Fruit fly (Drosophila melanogaster) whole organism, prepupa: Measurements from ENCODE around the gene vir-1.

Source experiments
- Blimp-1 ChIP-seq: fragments of 200-800 bp; sonication (Bioruptor generic); optimal IDR thresholded peaks from 3 replicates; lab custom pipeline; 2017; ENCODE audit warnings: missing biosample characterization, missing genetic modification characterization, mild to moderate bottlenecking, moderate library complexity, missing genetic modification reagents
- CG10631 ChIP-seq: fragments of 200-800 bp; sonication (Bioruptor generic); optimal IDR thresholded peaks from 2 replicates; lab custom pipeline; 2016; ENCODE audit warnings: missing biosample characterization, missing genetic modification characterization
- CG11294 ChIP-seq: fragments of 200-800 bp; sonication (Bioruptor generic); IDR thresholded peaks from 2 replicates; pipeline ENCODE4 v1.3.6; 2022; ENCODE audit warnings: missing biosample characterization, missing genetic modification characterization
- CG11762 ChIP-seq: fragments of 200-800 bp; sonication (Bioruptor generic); optimal IDR thresholded peaks from 3 replicates; lab custom pipeline; 2016; ENCODE audit warnings: missing biosample characterization, missing genetic modification characterization; ENCODE audit not compliant: insufficient read depth
- CG11902 ChIP-seq: fragments of 200-800 bp; sonication (Bioruptor generic); optimal IDR thresholded peaks from 3 replicates; lab custom pipeline; 2016; ENCODE audit warnings: missing biosample characterization, missing genetic modification characterization
- CG15336 ChIP-seq: fragments of 200-800 bp; sonication (Bioruptor generic); IDR thresholded peaks from 2 replicates; pipeline ENCODE4 v1.3.6; 2022; ENCODE audit warnings: missing biosample characterization, missing genetic modification characterization
- CG1621 ChIP-seq: fragments of 200-800 bp; sonication (Bioruptor generic); optimal IDR thresholded peaks from 3 replicates; lab custom pipeline; 2018; ENCODE audit warnings: missing biosample characterization, mild to moderate bottlenecking, missing genetic modification characterization
- CG16779 ChIP-seq: fragments of 200-800 bp; sonication (Bioruptor generic); optimal IDR thresholded peaks from 3 replicates; lab custom pipeline; 2017; ENCODE audit warnings: missing biosample characterization, mild to moderate bottlenecking, missing genetic modification characterization
- CG31627 ChIP-seq: fragments of 200-800 bp; sonication (Bioruptor generic); optimal IDR thresholded peaks from 3 replicates; lab custom pipeline; 2016; ENCODE audit warnings: missing biosample characterization, missing genetic modification characterization
- CG32006 ChIP-seq: fragments of 200-800 bp; sonication (Bioruptor generic); optimal IDR thresholded peaks from 3 replicates; lab custom pipeline; 2017; ENCODE audit warnings: missing biosample characterization, mild to moderate bottlenecking, missing genetic modification characterization
- CG34406 ChIP-seq: fragments of 200-800 bp; sonication (Bioruptor generic); optimal IDR thresholded peaks from 3 replicates; lab custom pipeline; 2016; ENCODE audit warnings: missing biosample characterization, missing genetic modification characterization
- CG3919 ChIP-seq: fragments of 200-800 bp; sonication (Bioruptor generic); optimal IDR thresholded peaks from 3 replicates; lab custom pipeline; 2016; ENCODE audit warnings: missing biosample characterization, missing genetic modification characterization
- CG4318 ChIP-seq: fragments of 200-800 bp; sonication (Bioruptor generic); optimal IDR thresholded peaks from 3 replicates; lab custom pipeline; 2017; ENCODE audit warnings: missing biosample characterization, mild to moderate bottlenecking, missing genetic modification characterization
- CG6163 ChIP-seq: fragments of 200-800 bp; sonication (Bioruptor generic); IDR thresholded peaks from 3 replicates; pipeline ENCODE4 v1.3.6; 2022; ENCODE audit warnings: missing biosample characterization, missing genetic modification characterization
- CG6792 ChIP-seq: fragments of 200-800 bp; sonication (Bioruptor generic); optimal IDR thresholded peaks from 3 replicates; lab custom pipeline; 2016; ENCODE audit warnings: missing biosample characterization, missing genetic modification characterization
- CG6808 ChIP-seq: fragments of 200-800 bp; sonication (Bioruptor generic); optimal IDR thresholded peaks from 3 replicates; lab custom pipeline; 2017; ENCODE audit warnings: missing biosample characterization, missing genetic modification characterization, mild to moderate bottlenecking, moderate library complexity, missing genetic modification reagents
- CG6854 ChIP-seq: fragments of 200-800 bp; sonication (Bioruptor generic); optimal IDR thresholded peaks from 2 replicates; lab custom pipeline; 2017; ENCODE audit warnings: missing biosample characterization, mild to moderate bottlenecking, missing genetic modification characterization
- CG7368 ChIP-seq: fragments of 200-800 bp; sonication (Bioruptor generic); optimal IDR thresholded peaks from 3 replicates; lab custom pipeline; 2016; ENCODE audit warnings: missing biosample characterization, missing genetic modification characterization
- CG8119 ChIP-seq: fragments of 200-800 bp; sonication (Bioruptor generic); IDR thresholded peaks from 3 replicates; pipeline ENCODE4 v1.3.6; 2022; ENCODE audit warnings: missing biosample characterization, missing genetic modification characterization
- CG8319 ChIP-seq: fragments of 200-800 bp; sonication (Bioruptor generic); optimal IDR thresholded peaks from 3 replicates; lab custom pipeline; 2016; ENCODE audit warnings: missing biosample characterization, missing genetic modification characterization
- CG8632 ChIP-seq: fragments of 200-800 bp; sonication (Bioruptor generic); optimal IDR thresholded peaks from 3 replicates; lab custom pipeline; 2016; ENCODE audit warnings: missing biosample characterization, missing genetic modification characterization
- CG9139 ChIP-seq: fragments of 200-800 bp; sonication (Bioruptor generic); optimal IDR thresholded peaks from 3 replicates; lab custom pipeline; 2017; ENCODE audit warnings: missing biosample characterization, mild to moderate bottlenecking, missing genetic modification characterization
- Eip75B ChIP-seq: fragments of 200-800 bp; sonication (Bioruptor generic); optimal IDR thresholded peaks from 3 replicates; lab custom pipeline; 2016; ENCODE audit warnings: missing biosample characterization, missing genetic modification characterization
- Eip93F ChIP-seq: fragments of 200-800 bp; sonication (Bioruptor generic); optimal IDR thresholded peaks from 2 replicates; lab custom pipeline; 2016; ENCODE audit warnings: missing biosample characterization, mild to moderate bottlenecking, missing genetic modification characterization
- Ets96B ChIP-seq: fragments of 200-800 bp; optimal IDR thresholded peaks from 2 replicates; lab custom pipeline; 2019; ENCODE audit warnings: missing biosample characterization, mild to moderate bottlenecking, missing genetic modification characterization, moderate library complexity
- Gug ChIP-seq: fragments of 200-800 bp; sonication (Bioruptor generic); IDR thresholded peaks from 2 replicates; pipeline ENCODE4 v1.3.6; 2022; ENCODE audit warnings: missing biosample characterization, missing genetic modification characterization
- Hr39 ChIP-seq: fragments of 200-800 bp; sonication (Bioruptor generic); optimal IDR thresholded peaks from 2 replicates; lab custom pipeline; 2016; ENCODE audit warnings: missing biosample characterization, missing genetic modification characterization
- Hr4 ChIP-seq: fragments of 200-800 bp; sonication (Bioruptor generic); optimal IDR thresholded peaks from 3 replicates; lab custom pipeline; 2016; ENCODE audit warnings: missing biosample characterization, missing genetic modification characterization
- Lpt ChIP-seq: fragments of 200-800 bp; sonication (Bioruptor generic); optimal IDR thresholded peaks from 3 replicates; lab custom pipeline; 2016; ENCODE audit warnings: missing biosample characterization, missing genetic modification characterization
- Met ChIP-seq: fragments of 200-800 bp; sonication (Bioruptor generic); optimal IDR thresholded peaks from 3 replicates; lab custom pipeline; 2016; ENCODE audit warnings: missing biosample characterization, missing genetic modification characterization
- OdsH ChIP-seq: fragments of 200-800 bp; sonication (Bioruptor generic); optimal IDR thresholded peaks from 3 replicates; lab custom pipeline; 2016; ENCODE audit warnings: missing biosample characterization, missing genetic modification characterization
- Smox ChIP-seq: fragments of 200-800 bp; sonication (Bioruptor generic); optimal IDR thresholded peaks from 3 replicates; lab custom pipeline; 2016; ENCODE audit warnings: missing biosample characterization, missing genetic modification characterization
- Sox102F ChIP-seq: fragments of 200-800 bp; sonication (Bioruptor generic); optimal IDR thresholded peaks from 2 replicates; lab custom pipeline; 2016; ENCODE audit warnings: missing biosample characterization, mild to moderate bottlenecking, missing genetic modification characterization
- Sox14 ChIP-seq: fragments of 200-800 bp; sonication (Bioruptor generic); optimal IDR thresholded peaks from 3 replicates; lab custom pipeline; 2016; ENCODE audit warnings: missing biosample characterization, missing genetic modification characterization
- Sox15 ChIP-seq: fragments of 200-800 bp; sonication (Bioruptor generic); optimal IDR thresholded peaks from 3 replicates; lab custom pipeline; 2016; ENCODE audit warnings: missing biosample characterization, missing genetic modification characterization
- achi ChIP-seq: fragments of 200-800 bp; sonication (Bioruptor generic); optimal IDR thresholded peaks from 3 replicates; lab custom pipeline; 2016; ENCODE audit warnings: missing biosample characterization, missing genetic modification characterization
- acj6 ChIP-seq: fragments of 200-800 bp; sonication (Bioruptor generic); optimal IDR thresholded peaks from 3 replicates; lab custom pipeline; 2016; ENCODE audit warnings: missing biosample characterization, missing genetic modification characterization
- cyc ChIP-seq: fragments of 200-800 bp; sonication (Bioruptor generic); optimal IDR thresholded peaks from 3 replicates; lab custom pipeline; 2016; ENCODE audit warnings: missing biosample characterization, missing genetic modification characterization
- dac ChIP-seq: fragments of 200-800 bp; sonication (Bioruptor generic); optimal IDR thresholded peaks from 2 replicates; lab custom pipeline; 2017; ENCODE audit warnings: missing biosample characterization, mild to moderate bottlenecking, missing genetic modification characterization
- dsx ChIP-seq: fragments of 200-800 bp; optimal IDR thresholded peaks from 3 replicates; lab custom pipeline; 2019; ENCODE audit warnings: missing biosample characterization, mild to moderate bottlenecking, missing genetic modification characterization, moderate library complexity; ENCODE audit not compliant: poor library complexity, severe bottlenecking
- eg ChIP-seq: fragments of 200-800 bp; sonication (Bioruptor generic); IDR thresholded peaks from 3 replicates; pipeline ENCODE4 v1.3.6; 2022; ENCODE audit warnings: missing biosample characterization, missing genetic modification characterization
- esn ChIP-seq: fragments of 200-800 bp; sonication (Bioruptor generic); optimal IDR thresholded peaks from 2 replicates; lab custom pipeline; 2016; ENCODE audit warnings: missing biosample characterization, mild to moderate bottlenecking, missing genetic modification characterization, moderate library complexity
- fd59A ChIP-seq: fragments of 200-800 bp; sonication (Bioruptor generic); optimal IDR thresholded peaks from 2 replicates; lab custom pipeline; 2017; ENCODE audit warnings: missing biosample characterization, mild to moderate bottlenecking, missing genetic modification characterization, missing genetic modification reagents
- fd85E ChIP-seq: fragments of 200-800 bp; sonication (Bioruptor generic); optimal IDR thresholded peaks from 3 replicates; lab custom pipeline; 2016; ENCODE audit warnings: missing biosample characterization, missing genetic modification characterization
- fkh ChIP-seq: fragments of 200-800 bp; sonication (Bioruptor generic); optimal IDR thresholded peaks from 3 replicates; lab custom pipeline; 2017; ENCODE audit warnings: missing biosample characterization, mild to moderate bottlenecking, missing genetic modification characterization, moderate library complexity
- lz ChIP-seq: fragments of 200-800 bp; sonication (Bioruptor generic); optimal IDR thresholded peaks from 3 replicates; lab custom pipeline; 2016; ENCODE audit warnings: missing biosample characterization, missing genetic modification characterization
- net ChIP-seq: fragments of 200-800 bp; sonication (Bioruptor generic); optimal IDR thresholded peaks from 3 replicates; lab custom pipeline; 2016; ENCODE audit warnings: missing biosample characterization, missing genetic modification characterization
- pdm3 ChIP-seq: fragments of 200-800 bp; sonication (Bioruptor generic); optimal IDR thresholded peaks from 3 replicates; lab custom pipeline; 2016; ENCODE audit warnings: missing biosample characterization, missing genetic modification characterization
- salr ChIP-seq, 2 experiments: fragments of 200-800 bp; sonication (Bioruptor generic); optimal IDR thresholded peaks; 3 replicates each; lab custom pipeline; 2016 to 2018; ENCODE audit warnings: missing biosample characterization in 2 of 2, missing genetic modification characterization in 2 of 2, mild to moderate bottlenecking in 1 of 2
- spab ChIP-seq: fragments of 200-800 bp; sonication (Bioruptor generic); optimal IDR thresholded peaks from 2 replicates; lab custom pipeline; 2017; ENCODE audit warnings: missing biosample characterization, mild to moderate bottlenecking, missing genetic modification characterization, missing genetic modification reagents
- ss ChIP-seq, 2 experiments: fragments of 200-800 bp; sonication (Bioruptor generic); optimal IDR thresholded peaks; 2 replicates in 1 of 2; 3 replicates in 1 of 2; lab custom pipeline; 2017 to 2018; ENCODE audit warnings: mild to moderate bottlenecking in 2 of 2, missing biosample characterization in 2 of 2, missing genetic modification characterization in 2 of 2, moderate library complexity in 1 of 2
- svp ChIP-seq: fragments of 200-800 bp; sonication (Bioruptor generic); peaks from one replicate; lab custom pipeline; 2016; ENCODE audit warnings: missing biosample characterization, missing genetic modification characterization

vir-1 gene

DNA sequence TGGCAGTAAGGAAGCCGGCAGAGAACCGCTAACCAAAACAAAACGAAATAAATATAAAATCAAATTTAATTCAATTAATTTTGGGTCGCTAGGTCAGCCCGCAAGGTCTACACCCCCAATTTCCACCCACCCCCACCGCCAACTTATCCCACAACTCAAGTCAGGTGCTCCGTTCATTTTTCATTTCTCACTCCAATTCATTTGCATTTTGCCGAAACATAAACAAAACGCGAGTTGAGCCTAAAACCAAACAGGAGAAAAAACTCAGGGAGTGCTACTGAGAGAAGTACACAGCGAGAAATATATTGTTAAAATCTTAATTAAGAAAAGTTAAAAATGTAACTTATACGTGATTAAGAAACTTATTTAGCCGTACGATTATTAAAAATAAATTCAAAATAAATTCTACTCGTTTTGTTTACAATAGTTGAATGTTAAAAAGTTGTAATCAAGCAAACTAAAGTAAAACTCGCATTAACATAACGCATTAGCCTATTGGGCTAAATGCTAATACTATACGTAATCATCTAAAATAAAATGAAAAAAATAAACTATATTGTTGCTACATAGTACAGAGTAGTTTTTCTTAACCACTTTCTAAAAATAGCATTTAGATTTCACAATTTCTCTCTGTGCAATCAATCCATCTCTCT lies 7.6 kb downstream of the vir-1 start:
- TF ChIP-seq CG6854 (GFP tag; lab: Kevin White, UChicago) (no peak), CG11902 (GFP tag; lab: Kevin White, UChicago) (no peak), dac (no peak), lz (GFP tag; lab: Kevin White, UChicago) (peak; percentile 21), Eip75B (no peak), Sox14 (no peak), pdm3 (GFP tag; lab: Kevin White, UChicago) (peak; percentile 16), cyc (peak; percentile 30), CG8319 (no peak), CG6808 (GFP tag; lab: Kevin White, UChicago) (no peak), CG1621 (tag; lab: Kevin White, UChicago) (no peak), esn (GFP tag; lab: Kevin White, UChicago) (peak; percentile 56), ss (GFP tag; optimal IDR thresholded peaks at IDR 0.05; lab: Kevin White, UChicago) (no peak), CG10631 (GFP tag; lab: Kevin White, UChicago) (no peak), net (GFP tag; lab: Kevin White, UChicago) (no peak), acj6 (GFP tag; lab: Kevin White, UChicago) (peak; percentile 11), CG11762 (GFP tag; lab: Kevin White, UChicago) (no peak), eg (GFP tag; lab: Robert Waterston, UW) (0 out of 3 replicates have a peak, but pooled peaks have one; percentile 5), spab (GFP tag; lab: Kevin White, UChicago) (no peak), Hr4 (GFP tag; lab: Kevin White, UChicago) (no peak), Blimp-1 (GFP tag; lab: Kevin White, UChicago) (no peak), CG31627 (GFP tag; lab: Kevin White, UChicago) (peak; percentile 36), Eip93F (no peak), Ets96B (no peak), fd85E (GFP tag; lab: Kevin White, UChicago) (no peak), CG3919 (GFP tag; lab: Kevin White, UChicago) (no peak), achi (GFP tag; lab: Kevin White, UChicago) (no peak), CG7368 (GFP tag; lab: Kevin White, UChicago) (no peak), Gug (GFP tag; lab: Robert Waterston, UW) (no peak), Hr39 (peak; percentile 25), Met (GFP tag; lab: Kevin White, UChicago) (peak; percentile 38), CG34406 (GFP tag; lab: Kevin White, UChicago) (peak; percentile 17), fd59A (GFP tag; lab: Kevin White, UChicago) (no peak), CG15336 (GFP tag; lab: Robert Waterston, UW) (no peak), dsx (no peak), OdsH (GFP tag; lab: Kevin White, UChicago) (peak; percentile 2), CG8632 (GFP tag; lab: Kevin White, UChicago) (peak; percentile 12), CG16779 (tag; lab: Kevin White, UChicago) (no peak), CG8119 (GFP tag; lab: Robert Waterston, UW) (no peak), salr (GFP tag; optimal IDR thresholded peaks at IDR 0.05; lab: Kevin White, UChicago) (no peak), fkh (GFP tag; lab: Kevin White, UChicago) (no peak), Smox (peak; percentile 44), Lpt (GFP tag; lab: Kevin White, UChicago) (no peak), CG32006 (GFP tag; lab: Kevin White, UChicago) (peak; percentile 11), CG11294 (GFP tag; lab: Robert Waterston, UW) (no peak), CG4318 (GFP tag; lab: Kevin White, UChicago) (no peak), Sox15 (GFP tag; lab: Kevin White, UChicago) (no peak), svp (GFP tag; lab: Kevin White, UChicago) (peak; percentile 73), CG6792 (no peak), CG6163 (GFP tag; lab: Robert Waterston, UW) (no peak), Sox102F (GFP tag; lab: Kevin White, UChicago) (no peak), CG9139 (GFP tag; lab: Kevin White, UChicago) (no peak)
